Worm (Caenorhabditis elegans) whole organism, L4 larva: Measurements from ENCODE around the gene F31B9.3.

Experiments used
- Y48G9A.11 ChIP-seq: fragments of 200-800 bp; sonication (Bioruptor generic); IDR thresholded peaks from 2 replicates; pipeline ENCODE4 v1.3.6; 2022; ENCODE audit warnings: missing genetic modification reagents, missing genetic modification characterization, missing compliant biosample characterization
- fkh-10 ChIP-seq: fragments of 150-350 bp; optimal IDR thresholded peaks from 2 replicates; lab custom pipeline; 2014; ENCODE audit warnings: missing biosample characterization, missing genetic modification reagents, missing genetic modification characterization
- hlh-11 ChIP-seq: fragments of 200-800 bp; sonication (Bioruptor generic); optimal IDR thresholded peaks from 2 replicates; lab custom pipeline; 2018; ENCODE audit warnings: mild to moderate bottlenecking, missing genetic modification characterization, missing compliant biosample characterization
- lin-15B ChIP-seq: fragments of 150-350 bp; sonication (generic microtip); optimal IDR thresholded peaks from 3 replicates; lab custom pipeline; 2014; ENCODE audit warnings: missing biosample characterization, missing genetic modification characterization
- mdl-1 ChIP-seq, 2 experiments: fragments of 150-350 bp in 1 of 2; sonication (generic microtip) in 1 of 2; optimal IDR thresholded peaks; 2 replicates each; lab custom pipeline; 2014 to 2017; ENCODE audit warnings: missing biosample characterization in 2 of 2, missing genetic modification characterization in 2 of 2
- nhr-11 ChIP-seq: fragments of 150-350 bp; optimal IDR thresholded peaks from 2 replicates; lab custom pipeline; 2014; ENCODE audit warnings: missing biosample characterization, missing genetic modification characterization
- pha-4 ChIP-seq, 2 experiments: fragments of 150-350 bp in 1 of 2; fragments of 200-800 bp in 1 of 2; sonication (Bioruptor generic) in 1 of 2; IDR thresholded peaks in 1 of 2; optimal IDR thresholded peaks in 1 of 2; 2 replicates each; pipeline versions ENCODE4 v1.3.6 to Lab custom; 2014 to 2022; ENCODE audit warnings: missing genetic modification characterization in 2 of 2, missing genetic modification reagents in 2 of 2, missing biosample characterization in 1 of 2, missing compliant biosample characterization in 1 of 2
- zag-1 ChIP-seq: fragments of 150-350 bp; optimal IDR thresholded peaks from 2 replicates; lab custom pipeline; 2014; ENCODE audit warnings: missing biosample characterization, missing genetic modification characterization

DNA sequence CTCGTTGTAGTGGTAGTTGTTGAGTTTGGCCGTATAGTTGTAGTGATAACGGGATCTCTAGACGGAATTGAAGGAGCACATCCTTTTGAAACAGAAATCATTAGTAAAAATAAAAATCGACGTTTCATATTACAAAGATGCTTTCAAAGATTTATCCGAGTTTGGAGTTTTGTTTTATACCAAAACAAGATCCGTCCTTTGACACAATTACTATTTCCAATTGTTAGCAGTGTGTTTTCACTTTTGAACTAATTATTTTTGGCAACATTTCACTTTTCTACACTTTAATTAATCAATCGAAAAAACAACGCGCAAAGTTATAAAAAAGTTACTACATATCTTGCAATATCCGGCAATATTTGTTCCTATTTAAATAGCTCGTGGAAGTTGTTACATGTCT is 6.5 kb upstream of the F31B9.3 start, which contains the start of the genes F31B9.4 and F31B9.2:
- no peak for TF ChIP-seq hlh-11 (tag; lab: Kevin White, UChicago)
- TF ChIP-seq Y48G9A.11 (GFP tag; lab: Robert Waterston, UW): no peak
- no peak for TF ChIP-seq mdl-1 (tag; optimal IDR thresholded peaks at IDR 0.05; lab: Kevin White, UChicago)
- TF ChIP-seq fkh-10 (GFP tag; lab: Kevin White, UChicago): no peak
- no peak for TF ChIP-seq zag-1
- TF ChIP-seq lin-15B (tag; lab: Kevin White, UChicago): no peak
- no peak for TF ChIP-seq pha-4 (GFP tag; IDR thresholded peaks at IDR 0.05; lab: Robert Waterston, UW)
- TF ChIP-seq pha-4 (tag; optimal IDR thresholded peaks at IDR 0.05; lab: Kevin White, UChicago): no peak
- no peak for TF ChIP-seq nhr-11 (tag; lab: Kevin White, UChicago)
